Fruit fly (Drosophila melanogaster) whole organism, prepupa: ENCODE data around the gene TfIIEalpha.

ENCODE experiments used
- Blimp-1 ChIP-seq: fragments of 200-800 bp; sonication (Bioruptor generic); optimal IDR thresholded peaks from 3 replicates; lab custom pipeline; 2017; ENCODE audit warnings: missing biosample characterization, missing genetic modification characterization, mild to moderate bottlenecking, moderate library complexity, missing genetic modification reagents
- CG10669 ChIP-seq: fragments of 200-800 bp; sonication (Bioruptor generic); optimal IDR thresholded peaks from 3 replicates; lab custom pipeline; 2018; ENCODE audit warnings: missing biosample characterization, mild to moderate bottlenecking, missing genetic modification characterization, moderate library complexity

dm6 chr3L:11716899-11717298 lies 35.1 kb downstream of the TfIIEalpha start:
- TF ChIP-seq CG10669 (GFP tag; lab: Kevin White, UChicago): no peak
- no peak for TF ChIP-seq Blimp-1 (GFP tag; lab: Kevin White, UChicago)
